Fruit fly (Drosophila melanogaster): Measurements from ENCODE around the gene TrissinR.

The TrissinR gene

DNA sequence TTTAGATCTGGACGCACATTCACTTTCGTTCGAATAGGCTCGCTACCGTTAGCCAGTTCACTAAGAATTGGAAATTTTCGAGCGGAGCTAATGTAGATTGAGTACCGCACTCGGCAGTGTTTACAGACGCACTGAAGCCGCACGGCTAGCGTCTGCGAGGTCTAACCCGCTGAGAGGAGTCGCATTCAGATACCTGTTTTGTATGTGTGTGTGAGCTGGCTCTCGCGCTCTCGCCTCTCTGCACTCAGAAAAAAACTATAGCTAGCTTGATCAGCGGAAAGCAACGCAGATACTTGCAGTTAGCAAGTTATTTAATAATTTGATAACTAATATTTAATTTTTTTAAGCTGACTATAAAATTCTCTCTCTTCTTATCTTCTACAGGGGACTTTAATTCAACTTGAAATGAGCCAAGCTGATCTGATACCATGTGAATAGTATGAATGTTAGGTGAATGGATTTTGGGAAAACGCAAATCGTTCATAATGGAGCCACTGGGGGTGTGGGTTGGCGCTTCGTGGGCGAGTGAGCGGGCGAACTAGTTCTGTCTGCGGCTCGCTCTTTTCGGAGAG is 55.6 kb downstream of the TrissinR start, which contains the start of gene rau (continued):
- no peak for TF ChIP-seq Doc3 (GFP tag; IDR thresholded peaks at IDR 0.05; ENCODE audit: partially characterized antibody)
- TF ChIP-seq CG31388 (GFP tag; optimal IDR thresholded peaks at IDR 0.05): no peak
- no peak for TF ChIP-seq salm (tag; optimal IDR thresholded peaks at IDR 0.05)
- TF ChIP-seq Dip2 (GFP tag; IDR thresholded peaks at IDR 0.05): no peak
- peak; percentile 56 for TF ChIP-seq caup (GFP tag; optimal IDR thresholded peaks at IDR 0.05; ENCODE audit: severe bottlenecking)
- no peak for TF ChIP-seq slou (GFP tag; optimal IDR thresholded peaks at IDR 0.05)
- no peak for TF ChIP-seq Gsc (GFP tag; IDR thresholded peaks at IDR 0.05)
- no peak; the same call in 1 of the 2 replicates for TF ChIP-seq seq (GFP tag; IDR thresholded peaks at IDR 0.05)
- TF ChIP-seq cad (GFP tag; optimal IDR thresholded peaks at IDR 0.05): no peak
- peak; percentile 65 for TF ChIP-seq nom (GFP tag; optimal IDR thresholded peaks at IDR 0.05)
- peak; percentile 73; the same call in 2 of the 3 replicates for TF ChIP-seq zfh1 (GFP tag; IDR thresholded peaks at IDR 0.05)
- peak; percentile 45 for TF ChIP-seq CG4360 (GFP tag; IDR thresholded peaks at IDR 0.05)
- no peak for TF ChIP-seq CG10321 (GFP tag; IDR thresholded peaks at IDR 0.05)
- TF ChIP-seq Doc2 (GFP tag; IDR thresholded peaks at IDR 0.05): no peak
- TF ChIP-seq CG6175 (GFP tag; IDR thresholded peaks at IDR 0.05): peak; percentile 55; the same call in 1 of the 3 replicates
- TF ChIP-seq eve (GFP tag; optimal IDR thresholded peaks at IDR 0.05): peak in 1 of 2 experiments; percentile 75
- TF ChIP-seq MBD-R2 (GFP tag; IDR thresholded peaks at IDR 0.05): no peak
- TF ChIP-seq zf30C (GFP tag; optimal IDR thresholded peaks at IDR 0.05): peak; percentile 98
- TF ChIP-seq Mrtf (GFP tag; IDR thresholded peaks at IDR 0.05): peak; percentile 44; the same call in 1 of the 3 replicates
- 0 out of 3 replicates have a peak, but pooled peaks have one; percentile 13 for TF ChIP-seq HLH4C (GFP tag; IDR thresholded peaks at IDR 0.05; ENCODE audit: partially characterized antibody)
- TF ChIP-seq sisA (GFP tag; IDR thresholded peaks at IDR 0.05): peak; percentile 64
- TF ChIP-seq BEAF-32 (GFP tag; optimal IDR thresholded peaks at IDR 0.05): no peak
- TF ChIP-seq tio (GFP tag; optimal IDR thresholded peaks at IDR 0.05): peak; percentile 66
- TF ChIP-seq CG3726 (GFP tag; IDR thresholded peaks at IDR 0.05): 0 out of 3 replicates have a peak, but pooled peaks have one; percentile 36
- TF ChIP-seq gfzf (GFP tag; optimal IDR thresholded peaks at IDR 0.05): no peak
- no peak for TF ChIP-seq CG12769 (tag; optimal IDR thresholded peaks at IDR 0.05)
- TF ChIP-seq abd-A (tag; optimal IDR thresholded peaks at IDR 0.05): peak; percentile 92
- TF ChIP-seq cwo (GFP tag; optimal IDR thresholded peaks at IDR 0.05): peak; percentile 72
- TF ChIP-seq bigmax (GFP tag; optimal IDR thresholded peaks at IDR 0.05): no peak
- peak; percentile 51; the same call in 1 of the 3 replicates for TF ChIP-seq C15 (GFP tag; IDR thresholded peaks at IDR 0.05)
- TF ChIP-seq Sox100B (GFP tag; optimal IDR thresholded peaks at IDR 0.05): peak; percentile 80
- no peak for TF ChIP-seq CG11456 (GFP tag; IDR thresholded peaks at IDR 0.05)
- TF ChIP-seq CG6791 (GFP tag; IDR thresholded peaks at IDR 0.05; ENCODE audit: partially characterized antibody): no peak
- TF ChIP-seq row (GFP tag; IDR thresholded peaks at IDR 0.05): peak; percentile 91
- peak; percentile 60 for TF ChIP-seq CG12219 (GFP tag; optimal IDR thresholded peaks at IDR 0.05)
- no peak; the same call in 1 of the 2 replicates for TF ChIP-seq Awh (GFP tag; IDR thresholded peaks at IDR 0.05)
- peak; percentile 67 for TF ChIP-seq CG5180 (GFP tag; optimal IDR thresholded peaks at IDR 0.05)
- TF ChIP-seq cato (GFP tag; optimal IDR thresholded peaks at IDR 0.05; ENCODE audit: borderline replicate concordance): peak; percentile 17
- peak; percentile 45 for TF ChIP-seq run (tag; optimal IDR thresholded peaks at IDR 0.05)
- peak; percentile 32 to 62 for TF ChIP-seq bsh (GFP tag; optimal IDR thresholded peaks at IDR 0.05)
- TF ChIP-seq lilli (GFP tag; optimal IDR thresholded peaks at IDR 0.05): peak; percentile 74
- peak; percentile 39 to 56 for TF ChIP-seq dpn (GFP tag; optimal IDR thresholded peaks at IDR 0.05)
- peak; percentile 47 for TF ChIP-seq danr (GFP tag; IDR thresholded peaks at IDR 0.05)
- TF ChIP-seq CG12236 (GFP tag; optimal IDR thresholded peaks at IDR 0.05): peak; percentile 47
- TF ChIP-seq CG10431 (GFP tag; optimal IDR thresholded peaks at IDR 0.05): peak; percentile 1
- TF ChIP-seq CG32767 (GFP tag; IDR thresholded peaks at IDR 0.05): peak; percentile 55
- TF ChIP-seq CG11560 (tag; IDR thresholded peaks at IDR 0.05): no peak
- TF ChIP-seq gcm (GFP tag; optimal IDR thresholded peaks at IDR 0.05): peak; percentile 85
- peak; percentile 95 for TF ChIP-seq kni (GFP tag; optimal IDR thresholded peaks at IDR 0.05)
